Worm (Caenorhabditis elegans) whole organism, L2 larva: Measurements from ENCODE around the gene fipr-6.

Experiments
- C34F6.9 ChIP-seq: fragments of 150-350 bp; optimal IDR thresholded peaks from 2 replicates; lab custom pipeline; 2014; ENCODE audit warnings: missing biosample characterization, missing genetic modification characterization
- F13H6.1 ChIP-seq: sonication (generic microtip); optimal IDR thresholded peaks from 2 replicates; lab custom pipeline; 2016; ENCODE audit warnings: missing genetic modification characterization, missing compliant biosample characterization
- Y55F3AM.14 ChIP-seq: fragments of 200-800 bp; sonication (Bioruptor generic); optimal IDR thresholded peaks from 2 replicates; lab custom pipeline; 2018; ENCODE audit warnings: mild to moderate bottlenecking, missing genetic modification characterization, missing compliant biosample characterization
- ZK546.5 ChIP-seq: sonication (generic microtip); optimal IDR thresholded peaks from 2 replicates; lab custom pipeline; 2017; ENCODE audit warnings: missing biosample characterization, missing genetic modification characterization
- alr-1 ChIP-seq: fragments of 150-350 bp; optimal IDR thresholded peaks from 2 replicates; lab custom pipeline; 2014; ENCODE audit warnings: missing biosample characterization, missing genetic modification characterization
- ama-1 ChIP-seq: fragments of 150-350 bp; optimal IDR thresholded peaks from 2 replicates; lab custom pipeline; 2018; ENCODE audit warnings: inconsistent platforms
- blmp-1 ChIP-seq: sonication (generic microtip); optimal IDR thresholded peaks from 2 replicates; lab custom pipeline; 2017; ENCODE audit warnings: missing genetic modification characterization, mild to moderate bottlenecking, missing compliant biosample characterization, antibody characterized with exemption, moderate library complexity; ENCODE audit not compliant: insufficient read depth
- ceh-16 ChIP-seq: fragments of 150-350 bp; optimal IDR thresholded peaks from 2 replicates; lab custom pipeline; 2014; ENCODE audit warnings: missing biosample characterization, missing genetic modification characterization
- ceh-82 ChIP-seq: fragments of 150-350 bp; optimal IDR thresholded peaks from 2 replicates; lab custom pipeline; 2014; ENCODE audit warnings: missing biosample characterization, missing genetic modification characterization
- crh-2 ChIP-seq: sonication (generic microtip); optimal IDR thresholded peaks from 2 replicates; lab custom pipeline; 2017; ENCODE audit warnings: missing biosample characterization, missing genetic modification characterization
- dmd-4 ChIP-seq: sonication (generic microtip); optimal IDR thresholded peaks from 2 replicates; lab custom pipeline; 2017; ENCODE audit warnings: missing biosample characterization, missing genetic modification characterization
- egl-27 ChIP-seq: sonication (generic microtip); optimal IDR thresholded peaks from 3 replicates; lab custom pipeline; 2017; ENCODE audit warnings: missing biosample characterization, missing genetic modification reagents, missing genetic modification characterization
- elt-3 ChIP-seq: sonication (generic microtip); optimal IDR thresholded peaks from 2 replicates; lab custom pipeline; 2017; ENCODE audit warnings: missing biosample characterization, missing genetic modification characterization
- fos-1 ChIP-seq: fragments of 150-350 bp; optimal IDR thresholded peaks from 2 replicates; lab custom pipeline; 2014; ENCODE audit warnings: missing biosample characterization, missing genetic modification characterization
- gmeb-1 ChIP-seq: fragments of 150-350 bp; optimal IDR thresholded peaks from 2 replicates; lab custom pipeline; 2014; ENCODE audit warnings: missing biosample characterization, missing genetic modification characterization
- lin-11 ChIP-seq: fragments of 150-350 bp; sonication (generic microtip); optimal IDR thresholded peaks from 2 replicates; lab custom pipeline; 2014; ENCODE audit warnings: missing biosample characterization, missing genetic modification characterization, inconsistent platforms, mixed read lengths
- lin-13 ChIP-seq: fragments of 150-350 bp; optimal IDR thresholded peaks from 2 replicates; lab custom pipeline; 2014; ENCODE audit warnings: missing biosample characterization, missing genetic modification reagents, missing genetic modification characterization
- lin-39 ChIP-seq: fragments of 150-350 bp; optimal IDR thresholded peaks from 2 replicates; lab custom pipeline; 2014; ENCODE audit warnings: missing biosample characterization, missing genetic modification reagents, missing genetic modification characterization
- lsy-2 ChIP-seq, 2 experiments: fragments of 150-350 bp in 1 of 2; sonication (generic microtip) in 1 of 2; optimal IDR thresholded peaks; 2 replicates each; lab custom pipeline; 2014 to 2017; ENCODE audit warnings: missing biosample characterization in 2 of 2, missing genetic modification characterization in 2 of 2
- mab-5 ChIP-seq: fragments of 150-350 bp; optimal IDR thresholded peaks from 2 replicates; lab custom pipeline; 2014; ENCODE audit warnings: missing biosample characterization, missing genetic modification characterization
- mdl-1 ChIP-seq, 2 experiments: fragments of 150-350 bp in 1 of 2; sonication (generic microtip) in 1 of 2; optimal IDR thresholded peaks; 2 replicates each; lab custom pipeline; 2017; ENCODE audit warnings: missing biosample characterization in 2 of 2, missing genetic modification characterization in 2 of 2
- nhr-11 ChIP-seq: fragments of 150-350 bp; optimal IDR thresholded peaks from 2 replicates; lab custom pipeline; 2014; ENCODE audit warnings: missing biosample characterization, missing genetic modification characterization
- nhr-129 ChIP-seq: fragments of 150-350 bp; optimal IDR thresholded peaks from 2 replicates; lab custom pipeline; 2014; ENCODE audit warnings: missing biosample characterization, missing genetic modification characterization
- nhr-21 ChIP-seq: fragments of 150-350 bp; optimal IDR thresholded peaks from 2 replicates; lab custom pipeline; 2014; ENCODE audit warnings: missing biosample characterization, missing genetic modification characterization
- nhr-237 ChIP-seq: fragments of 150-350 bp; optimal IDR thresholded peaks from 2 replicates; lab custom pipeline; 2014; ENCODE audit warnings: missing biosample characterization, missing genetic modification characterization
- nhr-25 ChIP-seq: fragments of 150-350 bp; sonication (generic microtip); optimal IDR thresholded peaks from 3 replicates; lab custom pipeline; 2014; ENCODE audit warnings: missing biosample characterization, missing genetic modification characterization
- nhr-6 ChIP-seq: fragments of 150-350 bp; optimal IDR thresholded peaks from 2 replicates; lab custom pipeline; 2014; ENCODE audit warnings: missing biosample characterization, missing genetic modification characterization
- nhr-77 ChIP-seq: fragments of 150-350 bp; optimal IDR thresholded peaks from 2 replicates; lab custom pipeline; 2014; ENCODE audit warnings: missing biosample characterization, missing genetic modification characterization
- sem-4 ChIP-seq: fragments of 150-350 bp; optimal IDR thresholded peaks from 2 replicates; lab custom pipeline; 2014; ENCODE audit warnings: missing biosample characterization, missing genetic modification reagents, missing genetic modification characterization
- skn-1 ChIP-seq: sonication (generic microtip); optimal IDR thresholded peaks from 2 replicates; lab custom pipeline; 2017; ENCODE audit warnings: missing biosample characterization, missing genetic modification characterization
- sma-9 ChIP-seq, 2 experiments: fragments of 150-350 bp in 1 of 2; sonication (generic microtip) in 1 of 2; optimal IDR thresholded peaks; 2 replicates each; lab custom pipeline; 2014 to 2016; ENCODE audit warnings: missing genetic modification characterization in 2 of 2, mild to moderate bottlenecking in 1 of 2, missing biosample characterization in 1 of 2, missing compliant biosample characterization in 1 of 2, missing genetic modification reagents in 1 of 2, moderate library complexity in 1 of 2
- snpc-4 ChIP-seq: fragments of 150-350 bp; optimal IDR thresholded peaks from 2 replicates; lab custom pipeline; 2014; ENCODE audit warnings: missing biosample characterization, missing genetic modification characterization
- unc-55 ChIP-seq: fragments of 150-350 bp; sonication (generic microtip); optimal IDR thresholded peaks from 3 replicates; lab custom pipeline; 2014; ENCODE audit warnings: missing biosample characterization, missing genetic modification reagents, missing genetic modification characterization
- ztf-1 ChIP-seq: fragments of 200-800 bp; sonication (Bioruptor generic); conservative IDR thresholded peaks from 2 replicates; pipeline ENCODE4 v1.3.6; 2022; ENCODE audit warnings: missing genetic modification characterization, missing compliant biosample characterization
- ztf-11 ChIP-seq: sonication (generic microtip); optimal IDR thresholded peaks from 2 replicates; lab custom pipeline; 2017; ENCODE audit warnings: missing biosample characterization, missing genetic modification characterization
- ztf-4 ChIP-seq: fragments of 150-350 bp; optimal IDR thresholded peaks from 2 replicates; lab custom pipeline; 2014; ENCODE audit warnings: missing biosample characterization, missing genetic modification characterization

The fipr-6 gene

DNA sequence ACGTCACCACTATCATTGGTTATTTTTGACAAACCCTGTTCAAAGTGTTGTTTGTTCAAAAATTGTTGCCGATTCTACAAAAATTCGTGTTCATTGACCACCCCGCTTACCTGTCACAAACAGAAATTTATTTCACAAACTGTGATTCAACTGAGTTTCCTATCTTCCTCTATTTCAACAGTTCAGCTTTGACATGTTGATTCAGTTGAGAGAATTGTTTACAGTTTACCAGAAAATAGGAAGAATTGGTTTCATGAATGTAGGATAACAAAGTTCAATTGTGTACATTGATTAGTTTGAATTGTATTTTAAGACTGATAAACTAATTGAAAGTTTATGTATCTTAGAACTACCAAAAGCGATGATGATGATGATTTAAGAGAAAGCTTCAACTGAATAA lies 14.6 kb downstream of the fipr-6 start:
- TF ChIP-seq ceh-16 (tag; lab: Kevin White, UChicago) (no peak), skn-1 (tag; lab: Kevin White, UChicago) (no peak), gmeb-1 (tag; lab: Kevin White, UChicago) (no peak), lsy-2 (tag; optimal IDR thresholded peaks at IDR 0.05; lab: Kevin White, UChicago) (no peak), sma-9 (GFP tag; optimal IDR thresholded peaks at IDR 0.05; lab: Kevin White, UChicago) (no peak), sma-9 (tag; optimal IDR thresholded peaks at IDR 0.05; lab: Kevin White, UChicago) (no peak), nhr-25 (no peak), blmp-1 (tag; lab: Kevin White, UChicago) (no peak), nhr-237 (tag; lab: Kevin White, UChicago) (no peak), mab-5 (tag; lab: Kevin White, UChicago) (no peak), ZK546.5 (no peak), dmd-4 (no peak), nhr-129 (no peak), Y55F3AM.14 (no peak), ceh-82 (tag; lab: Kevin White, UChicago) (no peak), unc-55 (no peak)

DNA sequence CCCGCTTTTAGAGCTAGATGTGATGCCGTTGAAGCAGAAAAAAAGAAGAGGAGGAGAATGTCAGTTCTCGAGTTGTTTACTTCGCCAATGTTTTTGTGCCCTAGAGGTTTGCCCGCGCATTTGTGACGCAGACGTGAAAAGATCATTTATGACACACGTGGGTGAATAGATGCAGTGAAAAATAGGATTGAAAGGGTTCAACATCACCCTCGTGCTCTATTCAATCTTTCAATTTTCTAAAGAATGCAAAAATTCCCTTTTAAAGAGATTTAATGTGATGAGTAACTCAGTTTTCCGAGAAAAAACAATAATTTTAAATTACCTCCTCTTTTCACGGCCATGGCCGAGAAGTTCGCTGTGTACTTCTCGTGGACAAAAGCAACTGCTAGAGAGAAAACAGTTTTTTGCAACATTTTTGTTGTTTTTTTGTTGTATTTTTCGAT lies 15.4 kb downstream of the fipr-6 start:
- TF ChIP-seq ztf-11 (no peak), lin-11 (tag; lab: Kevin White, UChicago) (peak; percentile 19), nhr-25 (no peak), unc-55 (no peak), ztf-4 (peak; percentile 29), egl-27 (tag; lab: Kevin White, UChicago) (no peak), lsy-2 (tag; optimal IDR thresholded peaks at IDR 0.05; lab: Kevin White, UChicago) (peak; percentile 11 to 73), nhr-6 (tag; lab: Kevin White, UChicago) (peak; percentile 47), elt-3 (tag; lab: Kevin White, UChicago) (no peak), nhr-21 (peak; percentile 46), lin-39 (tag; lab: Kevin White, UChicago) (no peak), fos-1 (tag; lab: Kevin White, UChicago) (peak; percentile 6), sma-9 (GFP tag; optimal IDR thresholded peaks at IDR 0.05; lab: Kevin White, UChicago) (peak; percentile 67), sma-9 (tag; optimal IDR thresholded peaks at IDR 0.05; lab: Kevin White, UChicago) (no peak), nhr-129 (peak; percentile 88), snpc-4 (tag; lab: Kevin White, UChicago) (no peak), ZK546.5 (no peak), ama-1 (lab: Kevin White, UChicago) (no peak), lin-13 (GFP tag; lab: Kevin White, UChicago) (peak; percentile 27), ceh-82 (tag; lab: Kevin White, UChicago) (no peak), C34F6.9 (tag; lab: Kevin White, UChicago) (peak; percentile 79), ztf-1 (GFP tag; lab: Robert Waterston, UW) (no peak), F13H6.1 (tag; lab: Kevin White, UChicago) (no peak), alr-1 (tag; lab: Kevin White, UChicago) (no peak), nhr-11 (tag; lab: Kevin White, UChicago) (no peak), sem-4 (tag; lab: Kevin White, UChicago) (no peak), crh-2 (tag; lab: Kevin White, UChicago) (peak; percentile 68), mdl-1 (tag; optimal IDR thresholded peaks at IDR 0.05; lab: Kevin White, UChicago) (peak; percentile 72 to 94)

DNA sequence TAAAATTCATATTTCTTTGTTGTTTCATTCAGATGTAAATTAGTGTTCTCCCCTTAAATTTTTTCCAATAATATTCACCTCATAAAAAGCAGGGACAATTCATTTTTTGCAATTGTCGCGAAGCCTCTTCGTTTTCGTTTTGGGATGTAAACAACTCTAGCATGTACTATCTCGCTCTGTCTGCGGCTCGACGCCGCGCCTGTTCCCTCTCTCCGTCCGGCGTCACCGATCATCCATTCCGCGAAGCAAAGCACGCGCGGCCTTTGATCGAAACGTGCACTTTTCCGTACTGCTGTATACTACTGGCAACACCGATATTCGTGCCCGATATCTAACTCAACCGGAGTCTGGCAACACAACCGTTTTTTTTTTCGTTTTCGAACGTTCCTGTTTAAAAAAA lies 15.9 kb downstream of the fipr-6 start:
- peak in 1 of 2 experiments; percentile 15 for TF ChIP-seq mdl-1 (tag; optimal IDR thresholded peaks at IDR 0.05; lab: Kevin White, UChicago)
- TF ChIP-seq nhr-77 (tag; lab: Kevin White, UChicago): no peak
- TF ChIP-seq sma-9 (GFP tag; optimal IDR thresholded peaks at IDR 0.05; lab: Kevin White, UChicago): peak; percentile 0
- TF ChIP-seq sma-9 (tag; optimal IDR thresholded peaks at IDR 0.05; lab: Kevin White, UChicago): no peak

DNA sequence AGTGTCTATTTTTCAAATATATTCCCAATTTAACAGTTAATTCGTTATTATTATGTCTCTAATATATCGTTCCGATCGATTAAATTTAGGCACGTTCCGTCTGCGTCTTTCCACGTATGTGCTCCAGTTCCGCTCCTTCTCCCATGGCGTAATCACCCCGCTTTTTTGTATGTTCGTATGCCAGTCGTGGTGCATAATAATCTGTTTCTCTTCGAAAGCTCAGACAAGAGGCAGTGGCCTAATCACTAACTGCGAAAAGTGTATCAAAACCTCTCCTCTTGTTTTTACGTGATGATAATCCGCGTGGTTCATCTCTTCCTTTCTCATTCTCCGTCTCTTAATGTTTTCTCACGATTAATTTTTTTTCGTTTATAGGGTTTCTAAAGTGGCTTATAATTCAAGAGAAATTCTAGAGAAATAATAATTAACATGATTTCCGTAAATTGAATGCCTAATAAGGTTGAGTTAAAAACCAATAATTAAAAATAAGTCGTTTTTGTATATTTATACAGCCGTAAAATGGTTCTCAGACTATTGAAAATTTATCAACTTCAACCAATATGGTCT lies 16.7 kb downstream of the fipr-6 start:
- TF ChIP-seq lsy-2 (tag; optimal IDR thresholded peaks at IDR 0.05; lab: Kevin White, UChicago) (peak in 1 of 2 experiments; percentile 38), C34F6.9 (tag; lab: Kevin White, UChicago) (peak; percentile 37), fos-1 (tag; lab: Kevin White, UChicago) (no peak), nhr-21 (no peak), nhr-129 (peak; percentile 32), nhr-77 (tag; lab: Kevin White, UChicago) (no peak), dmd-4 (no peak), lin-13 (GFP tag; lab: Kevin White, UChicago) (no peak), nhr-11 (tag; lab: Kevin White, UChicago) (no peak)
